Worm (Caenorhabditis elegans): ENCODE results near the gene R02D5.6.

DNA sequence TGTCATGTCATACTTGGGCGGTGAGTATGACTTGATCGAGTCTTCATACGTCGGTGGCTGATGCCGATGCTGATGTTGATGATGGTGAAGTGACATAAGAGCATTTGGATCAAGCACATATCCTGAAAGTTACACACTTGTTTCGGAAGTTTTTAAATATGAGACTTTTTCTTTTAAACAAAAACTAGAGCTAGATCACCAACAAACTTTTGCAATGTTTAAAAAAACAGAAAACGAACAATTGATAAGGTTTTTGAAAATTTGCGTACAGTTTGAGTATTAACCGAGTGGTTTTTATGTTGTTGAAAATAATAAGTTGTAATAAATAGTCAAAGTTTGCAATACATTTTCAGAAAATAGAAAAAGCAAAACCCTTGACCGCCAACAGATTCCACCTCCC lies 33.3 kb downstream of the R02D5.6 start, which contains the start of gene R02D5.4:
- TF ChIP-seq nhr-237 (tag; optimal IDR thresholded peaks at IDR 0.05) (no peak), pqm-1 (tag; optimal IDR thresholded peaks at IDR 0.05) (no peak), unc-62 (GFP tag; optimal IDR thresholded peaks at IDR 0.05) (no peak), hmg-11 (tag; optimal IDR thresholded peaks at IDR 0.05) (no peak), ztf-11 (tag; optimal IDR thresholded peaks at IDR 0.05) (no peak), nhr-12 (tag; optimal IDR thresholded peaks at IDR 0.05) (no peak), snpc-4 (tag; optimal IDR thresholded peaks at IDR 0.05) (no peak), lin-39 (tag; optimal IDR thresholded peaks at IDR 0.05) (no peak), fos-1 (tag; optimal IDR thresholded peaks at IDR 0.05) (no peak), mdl-1 (tag; optimal IDR thresholded peaks at IDR 0.05) (no peak), jun-1 (tag; optimal IDR thresholded peaks at IDR 0.05) (no peak)
